Worm (Caenorhabditis elegans) whole organism, mixed stage, embryonic: ENCODE results near the gene C43H6.4.

Experiments used
- blmp-1 ChIP-seq: fragments of 150-350 bp; optimal IDR thresholded peaks from 2 replicates; lab custom pipeline; 2014; ENCODE audit warnings: missing biosample characterization, missing genetic modification characterization
- ceh-43 ChIP-seq: fragments of 200-800 bp; sonication (Bioruptor generic); optimal IDR thresholded peaks from 2 replicates; lab custom pipeline; 2018; ENCODE audit warnings: mild to moderate bottlenecking, missing genetic modification characterization, moderate library complexity, missing compliant biosample characterization
- ces-1 ChIP-seq: fragments of 150-350 bp; optimal IDR thresholded peaks from 2 replicates; lab custom pipeline; 2014; ENCODE audit warnings: missing biosample characterization, missing genetic modification reagents, missing genetic modification characterization
- pha-4 ChIP-seq: fragments of 150-350 bp; optimal IDR thresholded peaks from 2 replicates; lab custom pipeline; 2018; ENCODE audit warnings: missing biosample characterization, missing genetic modification reagents, missing genetic modification characterization
- snpc-4 ChIP-seq: fragments of 150-350 bp; optimal IDR thresholded peaks from 2 replicates; lab custom pipeline; 2014; ENCODE audit warnings: missing biosample characterization, missing genetic modification characterization

DNA sequence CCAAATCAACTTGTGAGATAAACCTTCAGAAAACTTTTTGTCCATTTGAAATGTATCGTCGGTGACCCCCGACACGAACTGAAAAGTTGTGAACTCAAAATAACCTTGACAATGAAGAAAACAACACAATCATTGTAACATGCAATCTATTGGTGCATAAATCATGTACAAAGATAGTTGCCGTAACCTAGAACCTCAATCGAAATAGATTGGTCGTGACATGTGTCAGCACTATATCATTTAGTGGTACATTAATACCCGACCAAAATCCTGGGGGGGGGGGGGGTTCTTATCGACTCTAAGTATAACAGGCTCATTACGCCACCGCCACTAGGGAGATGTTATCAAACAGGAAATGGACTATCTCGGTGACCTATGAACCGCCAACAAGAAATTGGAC lies 23.1 kb downstream of the C43H6.4 start:
- TF ChIP-seq snpc-4 (tag; lab: Kevin White, UChicago): no peak
- no peak for TF ChIP-seq blmp-1 (tag; lab: Kevin White, UChicago)
- no peak for TF ChIP-seq ceh-43 (GFP tag; lab: Kevin White, UChicago)
- no peak for TF ChIP-seq pha-4
- no peak for TF ChIP-seq ces-1 (GFP tag; lab: Kevin White, UChicago)
